Fruit fly (Drosophila melanogaster) whole organism, pupa: ENCODE measurements around the gene Hr83.

Source experiments
- EcR ChIP-seq: fragments of 200-800 bp; sonication (Bioruptor generic); optimal IDR thresholded peaks from 3 replicates; lab custom pipeline; 2019; ENCODE audit warnings: missing biosample characterization, missing genetic modification characterization, mild to moderate bottlenecking, moderate library complexity, missing genetic modification reagents
- Ets98B ChIP-seq: fragments of 200-800 bp; sonication (Bioruptor generic); IDR thresholded peaks from 2 replicates; pipeline ENCODE4 v1.3.6; 2022; ENCODE audit warnings: missing biosample characterization, missing genetic modification characterization

DNA sequence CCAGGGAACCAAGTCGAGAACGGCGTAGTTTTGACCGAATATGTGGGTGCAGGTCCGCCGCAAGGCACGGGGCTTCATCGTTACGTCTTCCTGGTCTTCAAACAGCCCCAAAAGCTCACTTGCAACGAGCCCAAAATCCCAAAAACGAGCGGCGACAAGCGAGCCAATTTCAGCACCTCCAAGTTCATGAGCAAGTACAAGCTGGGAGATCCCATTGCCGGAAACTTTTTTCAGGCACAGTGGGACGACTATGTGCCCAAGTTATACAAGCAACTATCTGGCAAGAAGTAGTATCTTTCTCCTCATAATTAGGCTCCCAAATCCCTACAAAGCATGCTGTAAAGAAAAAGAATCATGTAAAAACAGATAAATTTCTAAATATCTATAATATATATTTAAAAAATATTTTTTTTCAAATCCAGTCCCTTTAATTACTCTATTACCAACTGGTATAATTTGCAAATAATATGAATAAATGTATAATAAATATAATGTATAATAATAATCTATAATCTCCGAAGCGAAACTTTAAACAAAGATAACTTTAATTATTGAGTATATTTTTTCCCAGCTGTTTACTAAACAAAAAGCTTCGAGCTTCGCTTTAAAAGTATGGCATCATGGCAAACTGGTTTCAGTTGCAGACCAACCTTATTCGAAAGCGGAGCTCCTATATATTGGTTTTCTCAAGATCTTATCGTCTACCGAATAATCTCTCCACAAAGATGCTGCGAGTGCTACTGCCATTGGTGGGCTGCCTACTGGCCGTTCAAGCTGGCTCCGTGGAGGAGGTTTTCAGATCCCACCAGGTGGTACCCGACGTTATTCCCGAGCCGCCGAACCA, 5.4 kb upstream of the Hr83 start, which contains the start of gene CG17919:
- TF ChIP-seq EcR (no peak), Ets98B (GFP tag; lab: Robert Waterston, UW) (peak; percentile 6; the same call in 1 of the 2 replicates)
